Fruit fly (Drosophila melanogaster): ENCODE data around the gene loco.

Gene loco

dm6 chr3R:22589311-22589710 is 49.9 kb downstream of the loco start:
- TF ChIP-seq Abd-B (GFP tag; optimal IDR thresholded peaks at IDR 0.05) (no peak), brk (GFP tag; optimal IDR thresholded peaks at IDR 0.05) (no peak), dsf (GFP tag; optimal IDR thresholded peaks at IDR 0.05; ENCODE audit: borderline replicate concordance) (no peak), foxo (GFP tag; optimal IDR thresholded peaks at IDR 0.05) (no peak), rgr (GFP tag; optimal IDR thresholded peaks at IDR 0.05) (peak; percentile 29), N (GFP tag; optimal IDR thresholded peaks at IDR 0.05) (no peak), dmrt93B (GFP tag; optimal IDR thresholded peaks at IDR 0.05) (peak; percentile 13), Rel (GFP tag; optimal IDR thresholded peaks at IDR 0.05) (no peak), Rel (tag; optimal IDR thresholded peaks at IDR 0.05) (no peak), Jra (GFP tag; optimal IDR thresholded peaks at IDR 0.05) (no peak), pan (optimal IDR thresholded peaks at IDR 0.05) (no peak), CG32264 (GFP tag; optimal IDR thresholded peaks at IDR 0.05) (no peak)

- TF ChIP-seq GATAd (GFP tag; optimal IDR thresholded peaks at IDR 0.05) (no peak), lola (GFP tag; optimal IDR thresholded peaks at IDR 0.05) (no peak), brk (GFP tag; optimal IDR thresholded peaks at IDR 0.05) (no peak), N (GFP tag; optimal IDR thresholded peaks at IDR 0.05) (no peak), dl (GFP tag; optimal IDR thresholded peaks at IDR 0.05; ENCODE audit: insufficient read depth in 1 of 2, partially characterized antibody in 2 of 2) (no peak), dmrt93B (GFP tag; optimal IDR thresholded peaks at IDR 0.05) (no peak), CG32264 (GFP tag; optimal IDR thresholded peaks at IDR 0.05) (no peak), br (GFP tag; optimal IDR thresholded peaks at IDR 0.05) (no peak), dsf (GFP tag; optimal IDR thresholded peaks at IDR 0.05; ENCODE audit: borderline replicate concordance) (no peak), usp (GFP tag; optimal IDR thresholded peaks at IDR 0.05) (no peak), fru (GFP tag; optimal IDR thresholded peaks at IDR 0.05) (no peak), Jra (GFP tag; optimal IDR thresholded peaks at IDR 0.05) (no peak), Vsx2 (GFP tag; optimal IDR thresholded peaks at IDR 0.05; ENCODE audit: partially characterized antibody) (no peak), Myc (optimal IDR thresholded peaks at IDR 0.05) (no peak), pan (optimal IDR thresholded peaks at IDR 0.05) (no peak), jim (GFP tag; optimal IDR thresholded peaks at IDR 0.05) (no peak), Dif (GFP tag; optimal IDR thresholded peaks at IDR 0.05; ENCODE audit: partially characterized antibody) (no peak), OdsH (GFP tag; optimal IDR thresholded peaks at IDR 0.05) (no peak), tai (GFP tag; optimal IDR thresholded peaks at IDR 0.05) (no peak)
Observed at dm6 chr3R:22588756-22589155, 50.4 kb downstream of the loco start.

dm6 chr3R:22587419-22587963 is 51.7 kb downstream of the loco start, which contains the start of gene Efa6:
Gene Efa6 (plus strand): TSS chr3R:22587755.
- peak; percentile 36 for TF ChIP-seq Sp1 (GFP tag; optimal IDR thresholded peaks at IDR 0.05)
- TF ChIP-seq GATAd (GFP tag; optimal IDR thresholded peaks at IDR 0.05), result peak; percentile 29
- no peak for TF ChIP-seq Vsx2 (GFP tag; optimal IDR thresholded peaks at IDR 0.05; ENCODE audit: partially characterized antibody)
- TF ChIP-seq dmrt93B (GFP tag; optimal IDR thresholded peaks at IDR 0.05), result no peak
- TF ChIP-seq sv (GFP tag; optimal IDR thresholded peaks at IDR 0.05), result peak; percentile 30
- TF ChIP-seq Mio (GFP tag; optimal IDR thresholded peaks at IDR 0.05), result no peak
- no peak for TF ChIP-seq br (GFP tag; optimal IDR thresholded peaks at IDR 0.05)
- no peak for TF ChIP-seq dl (GFP tag; optimal IDR thresholded peaks at IDR 0.05; ENCODE audit: insufficient read depth in 1 of 2, partially characterized antibody in 2 of 2)
- TF ChIP-seq woc (GFP tag; optimal IDR thresholded peaks at IDR 0.05), result no peak
- TF ChIP-seq Abd-B (GFP tag; optimal IDR thresholded peaks at IDR 0.05), result no peak
- TF ChIP-seq CrebA (GFP tag; optimal IDR thresholded peaks at IDR 0.05; ENCODE audit: borderline replicate concordance), result no peak
- no peak for TF ChIP-seq pan (optimal IDR thresholded peaks at IDR 0.05)
- no peak for TF ChIP-seq brk (GFP tag; optimal IDR thresholded peaks at IDR 0.05)
- peak; percentile 52 for TF ChIP-seq rgr (GFP tag; optimal IDR thresholded peaks at IDR 0.05)
- peak; percentile 27 for TF ChIP-seq dsf (GFP tag; optimal IDR thresholded peaks at IDR 0.05; ENCODE audit: borderline replicate concordance)
- TF ChIP-seq Myc (optimal IDR thresholded peaks at IDR 0.05), result peak; percentile 31
- peak; percentile 3 for TF ChIP-seq ey (GFP tag; optimal IDR thresholded peaks at IDR 0.05)
- no peak for TF ChIP-seq sage (GFP tag; optimal IDR thresholded peaks at IDR 0.05)
- TF ChIP-seq Rel (GFP tag; optimal IDR thresholded peaks at IDR 0.05), result no peak
- peak; percentile 88 for TF ChIP-seq Rel (tag; optimal IDR thresholded peaks at IDR 0.05)
- TF ChIP-seq tai (GFP tag; optimal IDR thresholded peaks at IDR 0.05), result no peak
- peak; percentile 89 for TF ChIP-seq psq (GFP tag; optimal IDR thresholded peaks at IDR 0.05)
- TF ChIP-seq Hr78 (GFP tag; optimal IDR thresholded peaks at IDR 0.05), result no peak
- no peak for TF ChIP-seq N (GFP tag; optimal IDR thresholded peaks at IDR 0.05)
- TF ChIP-seq h (GFP tag; optimal IDR thresholded peaks at IDR 0.05), result peak; percentile 74
- no peak for TF ChIP-seq Dif (GFP tag; optimal IDR thresholded peaks at IDR 0.05; ENCODE audit: partially characterized antibody)
- no peak for TF ChIP-seq fru (GFP tag; optimal IDR thresholded peaks at IDR 0.05)
- TF ChIP-seq usp (GFP tag; optimal IDR thresholded peaks at IDR 0.05), result no peak
- no peak for TF ChIP-seq Hr83 (GFP tag; optimal IDR thresholded peaks at IDR 0.05; ENCODE audit: poor library complexity, severe bottlenecking)
- TF ChIP-seq jim (GFP tag; optimal IDR thresholded peaks at IDR 0.05), result no peak
- peak; percentile 57 for TF ChIP-seq OdsH (GFP tag; optimal IDR thresholded peaks at IDR 0.05)
- TF ChIP-seq foxo (GFP tag; optimal IDR thresholded peaks at IDR 0.05), result peak in 1 of 2 experiments; percentile 32
- peak; percentile 12 for TF ChIP-seq CG9705 (GFP tag; optimal IDR thresholded peaks at IDR 0.05)
- TF ChIP-seq Dfd (GFP tag; optimal IDR thresholded peaks at IDR 0.05), result no peak
- peak; percentile 31 for TF ChIP-seq HLH106 (tag; optimal IDR thresholded peaks at IDR 0.05)
- TF ChIP-seq Hnf4 (GFP tag; optimal IDR thresholded peaks at IDR 0.05), result peak; percentile 43
- no peak for TF ChIP-seq lola (GFP tag; optimal IDR thresholded peaks at IDR 0.05)
- peak; percentile 63 for TF ChIP-seq Jra (GFP tag; optimal IDR thresholded peaks at IDR 0.05)
- TF ChIP-seq CG32264 (GFP tag; optimal IDR thresholded peaks at IDR 0.05), result no peak

Data from whole organism, wandering third instar larva.